Fruit fly (Drosophila melanogaster): ENCODE data around the gene prage.

Gene prage

DNA sequence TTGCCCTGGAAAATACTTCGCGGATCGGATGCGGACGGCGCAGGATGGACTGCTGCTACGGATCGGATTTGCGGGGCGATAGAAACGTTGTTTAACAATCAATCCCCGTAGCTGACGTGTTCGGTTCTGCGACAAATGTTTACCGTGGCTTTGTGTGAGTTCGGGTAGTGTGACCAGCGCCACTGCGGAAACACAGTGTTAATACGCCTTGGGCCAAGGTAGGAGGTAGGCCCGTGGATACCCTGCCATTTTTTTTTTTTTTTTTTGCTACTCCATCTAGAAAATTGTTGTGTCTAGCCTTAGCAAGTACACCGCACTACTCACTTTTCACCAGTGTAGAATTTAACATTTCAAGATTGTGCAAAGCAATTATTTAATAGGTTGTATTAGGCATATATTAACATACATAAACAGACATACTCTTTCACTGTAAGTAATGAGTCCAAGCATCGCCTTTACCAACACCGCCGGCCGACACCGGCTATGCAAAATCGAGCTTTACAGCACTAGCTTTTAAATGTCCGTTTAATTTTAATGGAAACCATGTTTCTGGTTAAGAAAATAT, 88.2 kb downstream of the prage start, which contains the start of gene deltaCOP (continued):
- no peak for TF ChIP-seq fd85E (GFP tag; optimal IDR thresholded peaks at IDR 0.05)
- TF ChIP-seq CG8119 (GFP tag; IDR thresholded peaks at IDR 0.05) = peak; percentile 73; the same call in 2 of the 3 replicates
- peak; percentile 88 for TF ChIP-seq CG6792 (GFP tag; optimal IDR thresholded peaks at IDR 0.05)
- peak in 1 of 2 experiments; percentile 80 for TF ChIP-seq ss (GFP tag; optimal IDR thresholded peaks at IDR 0.05)
- TF ChIP-seq Eip78C (GFP tag) = peak; percentile 97
- TF ChIP-seq CG3032 (tag; optimal IDR thresholded peaks at IDR 0.05) = peak; percentile 76
- no peak for TF ChIP-seq CG4318 (GFP tag; optimal IDR thresholded peaks at IDR 0.05)
- TF ChIP-seq Ets21C (GFP tag; optimal IDR thresholded peaks at IDR 0.05) = peak; percentile 89
- no peak for TF ChIP-seq spab (GFP tag; optimal IDR thresholded peaks at IDR 0.05)
- peak; percentile 93 for TF ChIP-seq Sox14 (GFP tag; optimal IDR thresholded peaks at IDR 0.05)
- TF ChIP-seq Gug (GFP tag; IDR thresholded peaks at IDR 0.05) = peak; percentile 77
- TF ChIP-seq Eip93F (GFP tag; optimal IDR thresholded peaks at IDR 0.05) = no peak
- TF ChIP-seq CG15336 (GFP tag; IDR thresholded peaks at IDR 0.05) = peak; percentile 76
- TF ChIP-seq svp (GFP tag) = peak; percentile 92
- peak; percentile 89 for TF ChIP-seq Eip75B (GFP tag; optimal IDR thresholded peaks at IDR 0.05)
- no peak for TF ChIP-seq Sox102F (GFP tag; optimal IDR thresholded peaks at IDR 0.05)
- TF ChIP-seq CG3919 (GFP tag; optimal IDR thresholded peaks at IDR 0.05) = peak; percentile 87
- TF ChIP-seq CG11902 (GFP tag; optimal IDR thresholded peaks at IDR 0.05) = no peak
- peak; percentile 47 for TF ChIP-seq CG1621 (tag; optimal IDR thresholded peaks at IDR 0.05)
- TF ChIP-seq CG7368 (GFP tag; optimal IDR thresholded peaks at IDR 0.05) = peak; percentile 77

DNA sequence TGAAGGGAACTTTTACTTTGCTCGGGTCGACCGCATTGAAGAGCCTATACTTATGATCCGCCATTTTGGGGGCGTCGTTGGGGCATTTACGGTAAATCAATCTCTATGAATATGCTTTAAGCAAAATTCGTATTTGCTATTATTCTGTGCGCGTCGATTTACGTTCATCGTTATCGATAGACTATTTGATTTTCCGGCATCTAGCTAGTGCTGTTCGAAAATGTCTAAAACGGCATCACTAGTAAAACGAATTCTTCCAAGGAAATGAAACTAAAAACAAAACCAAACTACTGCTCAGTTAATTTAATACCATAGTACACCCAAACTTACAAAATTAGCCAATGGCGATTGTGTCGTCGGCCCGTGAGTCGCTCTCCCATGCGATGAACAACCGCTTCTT, 92.2 kb downstream of the prage start, which contains the start of the genes Gcna and MED18:
Gene Gcna (minus strand): TSS at position 163 of the 400 bp plus-strand sequence.
Gene MED18 (plus strand): TSS at position 237 of the 400 bp plus-strand sequence.
- TF ChIP-seq CG11762 (GFP tag; optimal IDR thresholded peaks at IDR 0.05; ENCODE audit: insufficient read depth) (no peak), CG6792 (GFP tag; optimal IDR thresholded peaks at IDR 0.05) (no peak), cyc (GFP tag; optimal IDR thresholded peaks at IDR 0.05) (no peak)

DNA sequence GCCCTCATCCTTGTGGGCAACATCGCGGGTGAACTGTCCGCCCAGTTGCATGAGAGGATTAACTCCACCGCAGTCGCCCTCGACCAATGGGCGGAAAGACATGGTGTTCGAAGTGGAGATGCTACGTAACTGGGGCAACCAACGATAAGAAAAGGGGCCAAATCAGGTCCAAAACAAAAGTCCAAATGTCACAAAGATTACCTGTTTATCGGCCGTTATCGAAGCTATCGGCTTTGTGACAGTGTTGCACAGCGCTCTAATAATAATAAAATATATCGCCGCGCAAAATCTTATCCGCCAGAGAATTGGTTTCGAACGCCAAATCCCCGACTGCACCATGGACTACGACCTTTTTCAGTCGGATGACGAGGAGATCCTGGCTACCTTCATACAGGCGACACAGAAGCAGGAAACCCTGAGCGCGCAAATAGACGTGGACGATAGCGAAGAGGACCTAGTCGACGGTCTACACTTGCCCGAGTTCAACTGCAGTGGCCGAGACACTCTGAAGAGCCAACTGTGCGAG, 95.1 kb downstream of the prage start, which contains the start of the genes CG14803 and Pex5:
Gene CG14803 (plus strand): TSS at position 285 of the 526 bp plus-strand sequence.
Gene Pex5 (minus strand): TSS at position 476 of the 526 bp plus-strand sequence.
- no peak for TF ChIP-seq dac (GFP tag; optimal IDR thresholded peaks at IDR 0.05)
- no peak for TF ChIP-seq Sox14 (GFP tag; optimal IDR thresholded peaks at IDR 0.05)
- TF ChIP-seq CG11902 (GFP tag; optimal IDR thresholded peaks at IDR 0.05) = no peak
- no peak for TF ChIP-seq CG8319 (GFP tag; optimal IDR thresholded peaks at IDR 0.05)
- TF ChIP-seq CG8119 (GFP tag; IDR thresholded peaks at IDR 0.05) = no peak
- TF ChIP-seq fd85E (GFP tag; optimal IDR thresholded peaks at IDR 0.05) = no peak
- TF ChIP-seq Ets21C (GFP tag; optimal IDR thresholded peaks at IDR 0.05) = no peak
- peak; percentile 26 for TF ChIP-seq Eip78C (GFP tag)
- TF ChIP-seq CG11762 (GFP tag; optimal IDR thresholded peaks at IDR 0.05; ENCODE audit: insufficient read depth) = no peak
- no peak for TF ChIP-seq spab (GFP tag; optimal IDR thresholded peaks at IDR 0.05)
- TF ChIP-seq Hr39 (GFP tag; optimal IDR thresholded peaks at IDR 0.05) = no peak
- TF ChIP-seq Eip75B (GFP tag; optimal IDR thresholded peaks at IDR 0.05) = no peak
- peak; percentile 92 for TF ChIP-seq svp (GFP tag)
- peak; percentile 20 for TF ChIP-seq esn (GFP tag; optimal IDR thresholded peaks at IDR 0.05)
- no peak for TF ChIP-seq CG15336 (GFP tag; IDR thresholded peaks at IDR 0.05)
- no peak for TF ChIP-seq Sox102F (GFP tag; optimal IDR thresholded peaks at IDR 0.05)
- TF ChIP-seq fd59A (GFP tag; optimal IDR thresholded peaks at IDR 0.05) = no peak
- TF ChIP-seq CG10631 (GFP tag; optimal IDR thresholded peaks at IDR 0.05) = no peak

DNA sequence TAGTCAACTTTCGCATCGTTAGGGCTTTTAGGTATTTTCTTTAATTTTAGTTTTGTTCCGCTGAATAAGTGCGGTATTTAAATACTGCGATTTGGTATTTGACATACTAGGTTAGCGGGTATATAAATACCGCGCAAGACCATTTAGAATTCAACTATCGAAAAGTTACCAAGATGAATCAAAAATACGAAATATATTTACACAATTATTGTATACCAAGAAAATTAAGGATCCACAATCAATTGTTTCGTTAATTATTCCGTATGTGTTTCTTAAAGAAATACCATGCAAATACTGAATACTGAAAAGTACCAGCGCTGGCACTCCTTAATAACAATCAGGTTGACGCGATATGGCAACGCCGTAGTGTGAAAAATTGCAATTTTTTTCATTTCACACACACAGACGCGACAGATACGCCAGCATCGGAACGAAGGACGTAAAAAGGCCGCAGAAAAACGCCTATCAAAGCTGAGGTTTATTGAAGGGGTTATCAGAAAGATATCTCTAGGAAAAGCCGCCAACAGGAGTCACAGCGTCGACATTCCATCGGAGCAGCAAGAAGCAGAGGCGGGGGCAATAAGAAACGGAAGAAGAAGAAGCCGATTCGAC, 100.1 kb downstream of the prage start, which contains the start of the genes Pgam5 and Vps26:
Gene Pgam5 (minus strand): TSS at position 51 of the 612 bp plus-strand sequence.
Gene Vps26 (plus strand): TSS at position 339 of the 612 bp plus-strand sequence.
- TF ChIP-seq CG10669 (GFP tag; optimal IDR thresholded peaks at IDR 0.05) (no peak), CG6792 (GFP tag; optimal IDR thresholded peaks at IDR 0.05) (no peak), Eip78C (GFP tag) (peak; percentile 27), svp (GFP tag) (peak; percentile 76)
